Worm (Caenorhabditis elegans) whole organism, L1 larva: ENCODE measurements around the gene tbc-7.

Source experiments
- C04F5.9 ChIP-seq: sonication (generic microtip); optimal IDR thresholded peaks from 2 replicates; lab custom pipeline; 2016; ENCODE audit warnings: missing genetic modification characterization, missing compliant biosample characterization
- C16A3.4 ChIP-seq: fragments of 150-350 bp; optimal IDR thresholded peaks from 2 replicates; lab custom pipeline; 2014; ENCODE audit warnings: missing biosample characterization, missing genetic modification characterization
- C34B4.2 ChIP-seq: sonication (generic microtip); optimal IDR thresholded peaks from 2 replicates; lab custom pipeline; 2017; ENCODE audit warnings: mild to moderate bottlenecking, missing genetic modification characterization, missing compliant biosample characterization
- Y116A8C.19 ChIP-seq: sonication (generic microtip); optimal IDR thresholded peaks from 2 replicates; lab custom pipeline; 2016; ENCODE audit warnings: missing compliant biosample characterization, missing genetic modification characterization, borderline replicate concordance
- aly-2 ChIP-seq: fragments of 150-350 bp; optimal IDR thresholded peaks from 2 replicates; lab custom pipeline; 2014; ENCODE audit warnings: missing biosample characterization, missing genetic modification characterization
- blmp-1 ChIP-seq: fragments of 150-350 bp; optimal IDR thresholded peaks from 2 replicates; lab custom pipeline; 2014; ENCODE audit warnings: missing biosample characterization, missing genetic modification characterization
- ceh-63 ChIP-seq: fragments of 200-800 bp; sonication (Bioruptor generic); optimal IDR thresholded peaks from 2 replicates; lab custom pipeline; 2018; ENCODE audit warnings: mild to moderate bottlenecking, missing genetic modification characterization, missing compliant biosample characterization
- ceh-88 ChIP-seq: fragments of 200-800 bp; sonication (Bioruptor generic); IDR thresholded peaks from 2 replicates; pipeline ENCODE4 v1.3.6; 2022; ENCODE audit warnings: missing genetic modification characterization, missing compliant biosample characterization
- ceh-90 ChIP-seq: sonication (generic microtip); optimal IDR thresholded peaks from 2 replicates; lab custom pipeline; 2016; ENCODE audit warnings: missing genetic modification characterization, missing compliant biosample characterization
- ces-1 ChIP-seq: fragments of 150-350 bp; optimal IDR thresholded peaks from 2 replicates; lab custom pipeline; 2014; ENCODE audit warnings: missing biosample characterization, missing genetic modification reagents, missing genetic modification characterization
- dsc-1 ChIP-seq: sonication (generic microtip); optimal IDR thresholded peaks from 2 replicates; lab custom pipeline; 2016; ENCODE audit warnings: mild to moderate bottlenecking, missing genetic modification characterization, missing compliant biosample characterization
- efl-3 ChIP-seq: fragments of 200-800 bp; sonication (Bioruptor generic); optimal IDR thresholded peaks from 2 replicates; lab custom pipeline; 2018; ENCODE audit warnings: mild to moderate bottlenecking, missing genetic modification characterization, missing compliant biosample characterization
- egl-27 ChIP-seq, 2 experiments: fragments of 150-350 bp in 1 of 2; sonication (generic microtip); optimal IDR thresholded peaks; 3 replicates each; lab custom pipeline; 2017 to 2018; ENCODE audit warnings: missing biosample characterization in 2 of 2, missing genetic modification characterization in 2 of 2, missing genetic modification reagents in 2 of 2
- elt-2 ChIP-seq: sonication (generic microtip); optimal IDR thresholded peaks from 2 replicates; lab custom pipeline; 2016; ENCODE audit warnings: missing genetic modification characterization, mild to moderate bottlenecking, inconsistent platforms, missing compliant biosample characterization, missing genetic modification reagents
- elt-3 ChIP-seq, 6 experiments: fragments of 150-350 bp in 1 of 6; sonication (generic microtip); optimal IDR thresholded peaks; 2 replicates each; lab custom pipeline; 2017 to 2018; ENCODE audit warnings: missing biosample characterization in 6 of 6, missing genetic modification characterization in 6 of 6, inconsistent platforms in 1 of 6
- fkh-10 ChIP-seq: sonication (generic microtip); optimal IDR thresholded peaks from 2 replicates; lab custom pipeline; 2017; ENCODE audit warnings: missing biosample characterization, missing genetic modification reagents, missing genetic modification characterization
- fos-1 ChIP-seq: fragments of 150-350 bp; optimal IDR thresholded peaks from 2 replicates; lab custom pipeline; 2014; ENCODE audit warnings: missing biosample characterization, missing genetic modification characterization
- hpl-2 ChIP-seq: fragments of 150-350 bp; optimal IDR thresholded peaks from 2 replicates; lab custom pipeline; 2014; ENCODE audit warnings: missing biosample characterization, missing genetic modification reagents, missing genetic modification characterization
- lin-14 ChIP-seq: fragments of 200-800 bp; sonication (Bioruptor generic); optimal IDR thresholded peaks from 2 replicates; lab custom pipeline; 2018; ENCODE audit warnings: mild to moderate bottlenecking, missing genetic modification characterization, moderate library complexity, missing compliant biosample characterization
- lin-35 ChIP-seq, 2 experiments: fragments of 150-350 bp; optimal IDR thresholded peaks; 2 replicates each; lab custom pipeline; 2014; ENCODE audit warnings: missing biosample characterization in 2 of 2, missing genetic modification characterization in 2 of 2, missing genetic modification reagents in 2 of 2
- lin-39 ChIP-seq: fragments of 150-350 bp; optimal IDR thresholded peaks from 2 replicates; lab custom pipeline; 2014; ENCODE audit warnings: missing biosample characterization, missing genetic modification reagents, missing genetic modification characterization
- lsy-2 ChIP-seq, 2 experiments: fragments of 150-350 bp; optimal IDR thresholded peaks; 2 replicates each; lab custom pipeline; 2014; ENCODE audit warnings: missing biosample characterization in 2 of 2, missing genetic modification characterization in 2 of 2
- mef-2 ChIP-seq: fragments of 150-350 bp; optimal IDR thresholded peaks from 2 replicates; lab custom pipeline; 2014; ENCODE audit warnings: missing biosample characterization, missing genetic modification characterization
- nhr-11 ChIP-seq: fragments of 150-350 bp; optimal IDR thresholded peaks from 2 replicates; lab custom pipeline; 2014; ENCODE audit warnings: missing biosample characterization, missing genetic modification characterization
- nhr-20 ChIP-seq: sonication (generic microtip); optimal IDR thresholded peaks from 2 replicates; lab custom pipeline; 2016; ENCODE audit warnings: mild to moderate bottlenecking, missing genetic modification characterization, missing compliant biosample characterization
- nhr-28 ChIP-seq: fragments of 150-350 bp; optimal IDR thresholded peaks from 2 replicates; lab custom pipeline; 2014; ENCODE audit warnings: missing biosample characterization, missing genetic modification characterization
- nhr-71 ChIP-seq: sonication (generic microtip); optimal IDR thresholded peaks from 2 replicates; lab custom pipeline; 2016; ENCODE audit warnings: mild to moderate bottlenecking, missing genetic modification characterization, moderate library complexity, missing compliant biosample characterization
- nhr-90 ChIP-seq: sonication (generic microtip); optimal IDR thresholded peaks from 2 replicates; lab custom pipeline; 2016; ENCODE audit warnings: mild to moderate bottlenecking, missing genetic modification characterization, missing compliant biosample characterization; ENCODE audit not compliant: poor library complexity
- pag-3 ChIP-seq: sonication (generic microtip); optimal IDR thresholded peaks from 2 replicates; lab custom pipeline; 2017; ENCODE audit warnings: missing genetic modification characterization, mild to moderate bottlenecking, missing compliant biosample characterization, antibody characterized with exemption, borderline replicate concordance; ENCODE audit not compliant: insufficient read depth
- pax-3 ChIP-seq: fragments of 200-800 bp; sonication (Bioruptor generic); optimal IDR thresholded peaks from 2 replicates; lab custom pipeline; 2018; ENCODE audit warnings: mild to moderate bottlenecking, missing genetic modification characterization, moderate library complexity, missing compliant biosample characterization
- pqm-1 ChIP-seq: sonication (generic microtip); optimal IDR thresholded peaks from 3 replicates; lab custom pipeline; 2017; ENCODE audit warnings: missing biosample characterization, missing genetic modification characterization
- skn-1 ChIP-seq: fragments of 150-350 bp; optimal IDR thresholded peaks from 2 replicates; lab custom pipeline; 2014; ENCODE audit warnings: missing biosample characterization, missing genetic modification characterization
- sox-4 ChIP-seq: sonication (generic microtip); optimal IDR thresholded peaks from 2 replicates; lab custom pipeline; 2016; ENCODE audit warnings: missing genetic modification characterization, missing compliant biosample characterization
- swsn-7 ChIP-seq: sonication (generic microtip); optimal IDR thresholded peaks from 2 replicates; lab custom pipeline; 2016; ENCODE audit warnings: missing genetic modification characterization, missing compliant biosample characterization
- tbx-2 ChIP-seq: sonication (generic microtip); optimal IDR thresholded peaks from 2 replicates; lab custom pipeline; 2016; ENCODE audit warnings: missing genetic modification characterization, missing compliant biosample characterization
- unc-130 ChIP-seq: fragments of 150-350 bp; optimal IDR thresholded peaks from 2 replicates; lab custom pipeline; 2017; ENCODE audit warnings: missing biosample characterization, missing genetic modification characterization, inconsistent platforms
- unc-30 ChIP-seq: sonication (generic microtip); optimal IDR thresholded peaks from 2 replicates; lab custom pipeline; 2017; ENCODE audit warnings: missing biosample characterization, missing genetic modification characterization
- unc-86 ChIP-seq: sonication (generic microtip); optimal IDR thresholded peaks from 2 replicates; lab custom pipeline; 2016; ENCODE audit warnings: missing genetic modification characterization, missing compliant biosample characterization
- vab-15 ChIP-seq: sonication (generic microtip); optimal IDR thresholded peaks from 2 replicates; lab custom pipeline; 2017; ENCODE audit warnings: missing genotype, mild to moderate bottlenecking, missing genetic modification characterization, missing compliant biosample characterization
- xbp-1 ChIP-seq: sonication (generic microtip); optimal IDR thresholded peaks from 2 replicates; lab custom pipeline; 2016; ENCODE audit warnings: missing genetic modification characterization, missing compliant biosample characterization
- zag-1 ChIP-seq: fragments of 150-350 bp; optimal IDR thresholded peaks from 2 replicates; lab custom pipeline; 2014; ENCODE audit warnings: missing biosample characterization, missing genetic modification characterization
- zip-4 ChIP-seq: fragments of 200-800 bp; sonication (Bioruptor generic); optimal IDR thresholded peaks from 2 replicates; lab custom pipeline; 2018; ENCODE audit warnings: mild to moderate bottlenecking, missing genetic modification characterization, moderate library complexity, missing compliant biosample characterization
- ztf-11 ChIP-seq, 2 experiments: sonication (generic microtip); optimal IDR thresholded peaks; 2 replicates each; lab custom pipeline; 2016 to 2017; ENCODE audit warnings: missing genetic modification characterization in 2 of 2, missing biosample characterization in 1 of 2, missing compliant biosample characterization in 1 of 2
- ztf-4 ChIP-seq: fragments of 150-350 bp; optimal IDR thresholded peaks from 2 replicates; lab custom pipeline; 2014; ENCODE audit warnings: missing biosample characterization, missing genetic modification characterization

Gene tbc-7

DNA sequence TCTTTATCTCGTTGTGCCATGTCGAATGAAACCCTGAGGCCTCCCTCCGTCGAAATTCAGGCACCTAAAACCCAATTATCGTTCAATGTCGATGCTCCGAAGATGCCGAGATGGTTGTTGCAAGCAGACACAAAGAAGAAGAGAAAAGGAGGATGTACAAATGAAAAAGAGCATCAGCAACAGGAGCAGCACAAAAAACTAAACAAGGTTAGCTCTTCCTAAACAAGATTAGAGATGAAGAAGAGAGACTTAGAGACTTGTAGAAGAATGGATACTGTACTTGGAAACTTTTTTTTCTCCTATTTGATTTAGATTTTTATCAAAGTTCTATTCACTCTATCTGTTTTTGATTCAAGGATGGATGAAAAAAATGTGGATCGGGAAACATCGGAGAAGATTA lies 16.5 kb upstream of the tbc-7 start:
- TF ChIP-seq hpl-2 (GFP tag; lab: Kevin White, UChicago) (no peak), C04F5.9 (tag; lab: Kevin White, UChicago) (no peak), nhr-90 (tag; lab: Kevin White, UChicago) (no peak), mef-2 (tag; lab: Kevin White, UChicago) (no peak), nhr-20 (tag; lab: Kevin White, UChicago) (no peak), ceh-63 (GFP tag; lab: Kevin White, UChicago) (no peak), unc-30 (tag; lab: Kevin White, UChicago) (no peak), sox-4 (tag; lab: Kevin White, UChicago) (no peak), aly-2 (tag; lab: Kevin White, UChicago) (no peak), lin-14 (GFP tag; lab: Kevin White, UChicago) (peak; percentile 81), lin-35 (GFP tag; optimal IDR thresholded peaks at IDR 0.05; lab: Kevin White, UChicago) (no peak), tbx-2 (tag; lab: Kevin White, UChicago) (peak; percentile 41), zag-1 (tag; lab: Kevin White, UChicago) (no peak), lsy-2 (tag; optimal IDR thresholded peaks at IDR 0.05; lab: Kevin White, UChicago) (peak; percentile 11 to 52), nhr-28 (tag; lab: Kevin White, UChicago) (no peak), Y116A8C.19 (tag; lab: Kevin White, UChicago) (no peak), vab-15 (no peak), C16A3.4 (tag; lab: Kevin White, UChicago) (no peak), xbp-1 (no peak), ztf-11 (tag; optimal IDR thresholded peaks at IDR 0.05; lab: Kevin White, UChicago) (no peak), C34B4.2 (tag; lab: Kevin White, UChicago) (no peak), zip-4 (GFP tag; lab: Kevin White, UChicago) (no peak), pag-3 (tag; lab: Kevin White, UChicago) (no peak), ceh-88 (GFP tag; lab: Robert Waterston, UW) (no peak), nhr-11 (tag; lab: Kevin White, UChicago) (no peak), skn-1 (tag; lab: Kevin White, UChicago) (no peak), swsn-7 (tag; lab: Kevin White, UChicago) (no peak), fos-1 (tag; lab: Kevin White, UChicago) (no peak), ces-1 (GFP tag; lab: Kevin White, UChicago) (peak; percentile 94), ztf-4 (no peak), lin-39 (tag; lab: Kevin White, UChicago) (no peak), pax-3 (tag; lab: Kevin White, UChicago) (no peak), elt-3 (tag; optimal IDR thresholded peaks at IDR 0.05; lab: Kevin White, UChicago) (no peak), egl-27 (tag; optimal IDR thresholded peaks at IDR 0.05; lab: Kevin White, UChicago) (no peak), unc-86 (tag; lab: Kevin White, UChicago) (no peak), elt-2 (tag; lab: Kevin White, UChicago) (no peak), pqm-1 (tag; lab: Kevin White, UChicago) (no peak), unc-130 (no peak), ceh-90 (tag; lab: Kevin White, UChicago) (no peak), nhr-71 (tag; lab: Kevin White, UChicago) (no peak), efl-3 (GFP tag; lab: Kevin White, UChicago) (no peak), fkh-10 (peak; percentile 93), blmp-1 (tag; lab: Kevin White, UChicago) (no peak), dsc-1 (no peak)
